Worm (Caenorhabditis elegans) whole organism, L4 larva: ENCODE results near the gene F55H2.5.

Experiments
- F49E8.2 ChIP-seq: sonication (generic microtip); optimal IDR thresholded peaks from 2 replicates; lab custom pipeline; 2016; ENCODE audit warnings: missing compliant biosample characterization, mild to moderate bottlenecking, missing genetic modification characterization, borderline replicate concordance
- Y105C5A.15 ChIP-seq: fragments of 200-800 bp; sonication (Bioruptor generic); IDR thresholded peaks from 2 replicates; pipeline ENCODE4 v1.3.6; 2022; ENCODE audit warnings: missing genetic modification characterization, missing compliant biosample characterization
- Y5F2A.4 ChIP-seq: fragments of 200-800 bp; sonication (Bioruptor generic); optimal IDR thresholded peaks from 2 replicates; lab custom pipeline; 2018; ENCODE audit warnings: mild to moderate bottlenecking, missing genetic modification characterization, missing compliant biosample characterization
- aha-1 ChIP-seq: fragments of 150-350 bp; peaks from one replicate; lab custom pipeline; 2014; ENCODE audit warnings: missing biosample characterization, missing genetic modification characterization
- ama-1 ChIP-seq: fragments of 150-350 bp; optimal IDR thresholded peaks from 2 replicates; lab custom pipeline; 2014; ENCODE audit warnings: inconsistent platforms, mixed read lengths
- ceh-20 ChIP-seq: fragments of 200-800 bp; sonication (Bioruptor generic); IDR thresholded peaks from 2 replicates; pipeline ENCODE4 v1.3.6; 2022; ENCODE audit warnings: missing genetic modification reagents, missing genetic modification characterization, missing compliant biosample characterization
- ceh-28 ChIP-seq: fragments of 150-350 bp; optimal IDR thresholded peaks from 2 replicates; lab custom pipeline; 2014; ENCODE audit warnings: missing biosample characterization, missing genetic modification reagents, missing genetic modification characterization
- ceh-62 ChIP-seq: sonication (generic microtip); optimal IDR thresholded peaks from 2 replicates; lab custom pipeline; 2017; ENCODE audit warnings: missing biosample characterization, missing genetic modification characterization
- daf-16 ChIP-seq, 3 experiments: sonication (generic microtip); optimal IDR thresholded peaks; 2 replicates each; lab custom pipeline; 2016 to 2017; ENCODE audit warnings: missing genetic modification characterization in 3 of 3, missing genetic modification reagents in 3 of 3, mild to moderate bottlenecking in 2 of 3, missing compliant biosample characterization in 2 of 3, missing biosample characterization in 1 of 3, moderate library complexity in 1 of 3
- dmd-6 ChIP-seq: fragments of 200-800 bp; sonication (Bioruptor generic); IDR thresholded peaks from 2 replicates; pipeline ENCODE4 v1.3.6; 2022; ENCODE audit warnings: missing genetic modification reagents, missing genetic modification characterization, missing compliant biosample characterization
- dpl-1 ChIP-seq: fragments of 150-350 bp; optimal IDR thresholded peaks from 2 replicates; lab custom pipeline; 2014; ENCODE audit warnings: missing biosample characterization, missing genetic modification reagents, missing genetic modification characterization
- duxl-1 ChIP-seq: sonication (generic microtip); optimal IDR thresholded peaks from 2 replicates; lab custom pipeline; 2016; ENCODE audit warnings: mild to moderate bottlenecking, missing genetic modification characterization, moderate library complexity, missing compliant biosample characterization; ENCODE audit not compliant: poor library complexity
- dve-1 ChIP-seq: sonication (generic microtip); optimal IDR thresholded peaks from 2 replicates; lab custom pipeline; 2017; ENCODE audit warnings: antibody characterized with exemption, mild to moderate bottlenecking, missing genetic modification characterization, missing compliant biosample characterization; ENCODE audit not compliant: insufficient read depth
- gei-8 ChIP-seq: fragments of 200-800 bp; sonication (Bioruptor generic); optimal IDR thresholded peaks from 2 replicates; lab custom pipeline; 2018; ENCODE audit warnings: mild to moderate bottlenecking, missing genetic modification characterization, missing compliant biosample characterization
- hif-1 ChIP-seq, 2 experiments: sonication (generic microtip); optimal IDR thresholded peaks; 2 replicates each; lab custom pipeline; 2016 to 2017; ENCODE audit warnings: missing compliant biosample characterization in 2 of 2, missing genetic modification characterization in 2 of 2, missing genetic modification reagents in 2 of 2, missing genotype in 2 of 2, mild to moderate bottlenecking in 1 of 2
- hlh-30 ChIP-seq: sonication (generic microtip); optimal IDR thresholded peaks from 2 replicates; lab custom pipeline; 2017; ENCODE audit warnings: antibody characterized with exemption, mild to moderate bottlenecking, missing genetic modification characterization, missing compliant biosample characterization; ENCODE audit not compliant: insufficient read depth
- jun-1 ChIP-seq: fragments of 150-350 bp; optimal IDR thresholded peaks from 2 replicates; lab custom pipeline; 2014; ENCODE audit warnings: missing biosample characterization, missing genetic modification reagents, missing genetic modification characterization
- lin-38 ChIP-seq: fragments of 200-800 bp; sonication (Bioruptor generic); IDR thresholded peaks from 2 replicates; pipeline ENCODE4 v1.3.6; 2022; ENCODE audit warnings: missing genetic modification reagents, missing genetic modification characterization, missing compliant biosample characterization
- lir-3 ChIP-seq: sonication (generic microtip); optimal IDR thresholded peaks from 2 replicates; lab custom pipeline; 2016; ENCODE audit warnings: mild to moderate bottlenecking, missing genetic modification characterization, missing compliant biosample characterization
- lsy-2 ChIP-seq, 2 experiments: fragments of 150-350 bp in 1 of 2; sonication (generic microtip) in 1 of 2; optimal IDR thresholded peaks; 2 replicates each; lab custom pipeline; 2014 to 2017; ENCODE audit warnings: missing biosample characterization in 2 of 2, missing genetic modification characterization in 2 of 2
- mep-1 ChIP-seq: fragments of 150-350 bp; sonication (generic microtip); optimal IDR thresholded peaks from 3 replicates; lab custom pipeline; 2014; ENCODE audit warnings: missing biosample characterization, missing genetic modification characterization
- mes-2 ChIP-seq: sonication (generic microtip); optimal IDR thresholded peaks from 2 replicates; lab custom pipeline; 2016; ENCODE audit warnings: missing genotype, mild to moderate bottlenecking, missing genetic modification characterization, missing compliant biosample characterization; ENCODE audit not compliant: poor library complexity, severe bottlenecking
- mxl-2 ChIP-seq: fragments of 200-800 bp; sonication (Bioruptor generic); conservative IDR thresholded peaks from 2 replicates; pipeline ENCODE4 v1.3.6; 2022; ENCODE audit warnings: missing genetic modification reagents, missing genetic modification characterization, missing compliant biosample characterization
- nhr-11 ChIP-seq: fragments of 150-350 bp; optimal IDR thresholded peaks from 2 replicates; lab custom pipeline; 2014; ENCODE audit warnings: missing biosample characterization, missing genetic modification characterization
- nhr-237 ChIP-seq: sonication (generic microtip); optimal IDR thresholded peaks from 2 replicates; lab custom pipeline; 2017; ENCODE audit warnings: missing biosample characterization, missing genetic modification characterization
- nhr-28 ChIP-seq: fragments of 150-350 bp; optimal IDR thresholded peaks from 2 replicates; lab custom pipeline; 2014; ENCODE audit warnings: missing biosample characterization, missing genetic modification characterization
- nhr-76 ChIP-seq: fragments of 150-350 bp; optimal IDR thresholded peaks from 2 replicates; lab custom pipeline; 2014; ENCODE audit warnings: missing biosample characterization, missing genetic modification characterization
- php-3 ChIP-seq: fragments of 200-800 bp; sonication (Bioruptor generic); IDR thresholded peaks from 2 replicates; pipeline ENCODE4 v1.3.6; 2022; ENCODE audit warnings: missing genetic modification reagents, missing genetic modification characterization, missing compliant biosample characterization
- saeg-2 ChIP-seq: fragments of 200-800 bp; sonication (Bioruptor generic); IDR thresholded peaks from 2 replicates; pipeline ENCODE4 v1.3.6; 2022; ENCODE audit warnings: missing genetic modification reagents, missing genetic modification characterization, missing compliant biosample characterization
- sdz-12 ChIP-seq: fragments of 200-800 bp; sonication (Bioruptor generic); optimal IDR thresholded peaks from 2 replicates; lab custom pipeline; 2018; ENCODE audit warnings: mild to moderate bottlenecking, missing genetic modification characterization, missing compliant biosample characterization
- spr-1 ChIP-seq: sonication (generic microtip); optimal IDR thresholded peaks from 2 replicates; lab custom pipeline; 2016; ENCODE audit warnings: mild to moderate bottlenecking, missing genetic modification characterization, missing compliant biosample characterization
- unc-39 ChIP-seq: sonication (generic microtip); optimal IDR thresholded peaks from 2 replicates; lab custom pipeline; 2017; ENCODE audit warnings: missing biosample characterization, missing genetic modification characterization
- unc-62 ChIP-seq, 3 experiments: fragments of 150-350 bp in 1 of 3; sonication (generic microtip); optimal IDR thresholded peaks in 2 of 3; peaks in 1 of 3; 1 replicate in 1 of 3; 2 replicates in 2 of 3; lab custom pipeline; 2014 to 2017; ENCODE audit warnings: missing biosample characterization in 3 of 3, missing genetic modification characterization in 3 of 3, missing genetic modification reagents in 3 of 3, missing genotype in 1 of 3
- zfp-3 ChIP-seq: fragments of 200-800 bp; sonication (Bioruptor generic); conservative IDR thresholded peaks from 2 replicates; pipeline ENCODE4 v1.3.6; 2022; ENCODE audit warnings: missing genetic modification reagents, missing genetic modification characterization, missing compliant biosample characterization

F55H2.5 gene

ce11 chrIII:9525252-9525651 is 14.0 kb downstream of the F55H2.5 start, which contains the start of gene trpp-3:
TSS of gene trpp-3 (plus strand) at chrIII:9525552.
- TF ChIP-seq zfp-3 (no peak), nhr-76 (tag; lab: Kevin White, UChicago) (no peak), nhr-11 (tag; lab: Kevin White, UChicago) (no peak), nhr-237 (tag; lab: Kevin White, UChicago) (no peak), Y5F2A.4 (no peak)

- TF ChIP-seq zfp-3 (no peak), lir-3 (tag; lab: Kevin White, UChicago) (no peak), Y105C5A.15 (GFP tag; lab: Robert Waterston, UW) (no peak)
Measured at ce11 chrIII:9526851-9527250, 15.6 kb downstream of the F55H2.5 start, which contains the start of gene ZK1098.6. TSS of gene ZK1098.6 (plus strand) at chrIII:9527151.

ce11 chrIII:9528824-9529223 is 17.6 kb downstream of the F55H2.5 start, which contains the start of gene ZK1098.2:
TSS of gene ZK1098.2 (plus strand) at chrIII:9529159.
- TF ChIP-seq spr-1 (no peak), hif-1 (tag; optimal IDR thresholded peaks at IDR 0.05; lab: Kevin White, UChicago) (peak in 1 of 2 experiments; percentile 50), aha-1 (tag; lab: Kevin White, UChicago) (no peak), sdz-12 (no peak), unc-39 (tag; lab: Kevin White, UChicago) (no peak), mes-2 (tag; lab: Kevin White, UChicago) (peak; percentile 51), duxl-1 (no peak), hlh-30 (tag; lab: Kevin White, UChicago) (peak; percentile 68), nhr-237 (tag; lab: Kevin White, UChicago) (no peak), dve-1 (tag; lab: Kevin White, UChicago) (peak; percentile 18), ama-1 (no peak), zfp-3 (no peak), jun-1 (tag; lab: Kevin White, UChicago) (no peak), lsy-2 (tag; optimal IDR thresholded peaks at IDR 0.05; lab: Kevin White, UChicago) (peak in 1 of 2 experiments; percentile 62), ceh-62 (tag; lab: Kevin White, UChicago) (no peak), lin-38 (peak; percentile 51), dpl-1 (peak; percentile 37), dmd-6 (GFP tag; lab: Robert Waterston, UW) (no peak), lir-3 (tag; lab: Kevin White, UChicago) (no peak), gei-8 (GFP tag; lab: Kevin White, UChicago) (no peak), mxl-2 (GFP tag; lab: Robert Waterston, UW) (no peak), daf-16 (GFP tag; optimal IDR thresholded peaks at IDR 0.05; lab: Kevin White, UChicago) (no peak), daf-16 (tag; optimal IDR thresholded peaks at IDR 0.05; lab: Kevin White, UChicago) (no peak), unc-62 (GFP tag; optimal IDR thresholded peaks at IDR 0.05 in 1 of 2; lab: Kevin White, UChicago) (no peak), unc-62 (tag; optimal IDR thresholded peaks at IDR 0.05; lab: Kevin White, UChicago) (no peak), saeg-2 (GFP tag; lab: Robert Waterston, UW) (no peak), ceh-20 (GFP tag; lab: Robert Waterston, UW) (no peak), php-3 (GFP tag; lab: Robert Waterston, UW) (no peak), mep-1 (tag; lab: Kevin White, UChicago) (peak; percentile 11)

- TF ChIP-seq lin-38, result peak; percentile 29
Measured at ce11 chrIII:9534193-9534592, 22.9 kb downstream of the F55H2.5 start.

- TF ChIP-seq lsy-2 (tag; optimal IDR thresholded peaks at IDR 0.05; lab: Kevin White, UChicago), result peak in 1 of 2 experiments; percentile 38
- no peak for TF ChIP-seq F49E8.2
- TF ChIP-seq lin-38, result no peak
- peak; percentile 47 for TF ChIP-seq ceh-28 (tag; lab: Kevin White, UChicago)
- peak; percentile 2 for TF ChIP-seq nhr-28
- TF ChIP-seq daf-16 (GFP tag; optimal IDR thresholded peaks at IDR 0.05; lab: Kevin White, UChicago), result no peak
- TF ChIP-seq daf-16 (tag; optimal IDR thresholded peaks at IDR 0.05; lab: Kevin White, UChicago), result peak; percentile 48
Measured at ce11 chrIII:9538655-9539155, 27.4 kb downstream of the F55H2.5 start, which contains the start of gene ZK1098.3. TSS of gene ZK1098.3 (minus strand) at chrIII:9538705.
